Fruit fly (Drosophila melanogaster) whole organism, embryonic: ENCODE results near the gene Sas-4.

Experiments
- Atf-2 ChIP-seq: fragments of 200-800 bp; sonication (Bioruptor generic); optimal IDR thresholded peaks from 2 replicates; lab custom pipeline; 2016; ENCODE audit warnings: missing biosample characterization, missing genetic modification characterization
- Blimp-1 ChIP-seq: fragments of 200-800 bp; sonication (Bioruptor generic); optimal IDR thresholded peaks from 3 replicates; lab custom pipeline; 2018; ENCODE audit warnings: missing biosample characterization, missing genetic modification characterization, mild to moderate bottlenecking, moderate library complexity, missing genetic modification reagents
- Bteb2 ChIP-seq: fragments of 200-800 bp; sonication (Bioruptor generic); optimal IDR thresholded peaks from 2 replicates; lab custom pipeline; 2016; ENCODE audit warnings: missing biosample characterization, missing genetic modification characterization
- CG1024 ChIP-seq: fragments of 200-800 bp; sonication (Bioruptor generic); IDR thresholded peaks from 2 replicates; pipeline ENCODE4 v1.3.6; 2022; ENCODE audit warnings: missing biosample characterization, missing genetic modification characterization
- CG12219 ChIP-seq: fragments of 200-800 bp; sonication (Bioruptor generic); optimal IDR thresholded peaks from 3 replicates; lab custom pipeline; 2018; ENCODE audit warnings: missing biosample characterization, mild to moderate bottlenecking, missing genetic modification characterization
- CG13775 ChIP-seq: fragments of 200-800 bp; sonication (Bioruptor generic); optimal IDR thresholded peaks from 3 replicates; lab custom pipeline; 2017; ENCODE audit warnings: missing biosample characterization, mild to moderate bottlenecking, missing genetic modification characterization
- CG14050 ChIP-seq: fragments of 200-800 bp; sonication (Bioruptor generic); IDR thresholded peaks from 3 replicates; pipeline ENCODE4 v1.3.6; 2022; ENCODE audit warnings: missing biosample characterization, missing genetic modification characterization
- CG14710 ChIP-seq: fragments of 200-800 bp; sonication (Bioruptor generic); optimal IDR thresholded peaks from 3 replicates; lab custom pipeline; 2019; ENCODE audit warnings: missing biosample characterization, mild to moderate bottlenecking, missing genetic modification characterization, moderate library complexity
- CG17359 ChIP-seq: fragments of 200-800 bp; sonication (Bioruptor generic); optimal IDR thresholded peaks from 3 replicates; lab custom pipeline; 2018; ENCODE audit warnings: missing biosample characterization, mild to moderate bottlenecking, missing genetic modification characterization, moderate library complexity
- CG18599 ChIP-seq: fragments of 200-800 bp; sonication (Bioruptor generic); optimal IDR thresholded peaks from 3 replicates; lab custom pipeline; 2017; ENCODE audit warnings: missing biosample characterization, missing genetic modification characterization, mild to moderate bottlenecking, moderate library complexity, missing genetic modification reagents
- CG31365 ChIP-seq: fragments of 200-800 bp; sonication (Bioruptor generic); optimal IDR thresholded peaks from 2 replicates; lab custom pipeline; 2018; ENCODE audit warnings: missing biosample characterization, mild to moderate bottlenecking, missing genetic modification characterization
- CG6272 ChIP-seq: fragments of 200-800 bp; sonication (Bioruptor generic); IDR thresholded peaks from 2 replicates; pipeline ENCODE4 v1.3.6; 2022; ENCODE audit warnings: missing biosample characterization, missing genetic modification characterization
- CG6765 ChIP-seq: fragments of 200-800 bp; sonication (Bioruptor generic); optimal IDR thresholded peaks from 3 replicates; lab custom pipeline; 2017; ENCODE audit warnings: missing biosample characterization, mild to moderate bottlenecking, missing genetic modification characterization
- CG7372 ChIP-seq: fragments of 200-800 bp; sonication (Bioruptor generic); IDR thresholded peaks from 2 replicates; pipeline ENCODE4 v1.3.6; 2022; ENCODE audit warnings: missing biosample characterization, missing genetic modification characterization
- CG8388 ChIP-seq: fragments of 200-800 bp; sonication (Bioruptor generic); optimal IDR thresholded peaks from 2 replicates; lab custom pipeline; 2019; ENCODE audit warnings: missing biosample characterization, mild to moderate bottlenecking, missing genetic modification characterization, moderate library complexity
- CG8944 ChIP-seq: fragments of 200-800 bp; sonication (Bioruptor generic); optimal IDR thresholded peaks from 3 replicates; lab custom pipeline; 2016; ENCODE audit warnings: missing biosample characterization, missing genetic modification characterization
- CG9727 ChIP-seq: fragments of 200-800 bp; sonication (Bioruptor generic); optimal IDR thresholded peaks from 3 replicates; lab custom pipeline; 2017; ENCODE audit warnings: missing biosample characterization, mild to moderate bottlenecking, missing genetic modification characterization
- CTCF ChIP-seq: fragments of 200-800 bp; sonication (Bioruptor generic); optimal IDR thresholded peaks from 2 replicates; lab custom pipeline; 2017; ENCODE audit warnings: missing biosample characterization, mild to moderate bottlenecking, missing genetic modification characterization, moderate library complexity
- Dip2 ChIP-seq: fragments of 200-800 bp; sonication (Bioruptor generic); IDR thresholded peaks from 2 replicates; pipeline ENCODE4 v1.3.6; 2022; ENCODE audit warnings: missing biosample characterization, missing genetic modification characterization
- Dp ChIP-seq: fragments of 200-800 bp; sonication (Bioruptor generic); optimal IDR thresholded peaks from 2 replicates; lab custom pipeline; 2018; ENCODE audit warnings: missing biosample characterization, mild to moderate bottlenecking, missing genetic modification characterization, moderate library complexity
- H15 ChIP-seq: fragments of 200-800 bp; sonication (Bioruptor generic); IDR thresholded peaks from 3 replicates; pipeline ENCODE4 v1.3.6; 2022; ENCODE audit warnings: missing biosample characterization, missing genetic modification characterization
- HHEX ChIP-seq: fragments of 200-800 bp; sonication (Bioruptor generic); optimal IDR thresholded peaks from 3 replicates; lab custom pipeline; 2017; ENCODE audit warnings: missing biosample characterization, mild to moderate bottlenecking, missing genetic modification characterization, missing genetic modification reagents
- Mes4 ChIP-seq: fragments of 200-800 bp; sonication (Bioruptor generic); optimal IDR thresholded peaks from 2 replicates; lab custom pipeline; 2016; ENCODE audit warnings: missing biosample characterization, missing genetic modification characterization
- NC2α ChIP-seq: fragments of 200-800 bp; sonication (Bioruptor generic); optimal IDR thresholded peaks from 2 replicates; lab custom pipeline; 2016; ENCODE audit warnings: missing biosample characterization, missing genetic modification characterization
- Oaz ChIP-seq: fragments of 200-800 bp; sonication (Bioruptor generic); IDR thresholded peaks from 2 replicates; pipeline ENCODE4 v1.3.6; 2022; ENCODE audit warnings: missing biosample characterization, missing genetic modification characterization
- Rfx ChIP-seq: fragments of 200-800 bp; sonication (Bioruptor generic); IDR thresholded peaks from 2 replicates; pipeline ENCODE4 v1.3.6; 2022; ENCODE audit warnings: missing biosample characterization, missing genetic modification characterization
- Vsx1 ChIP-seq: fragments of 200-800 bp; sonication (Bioruptor generic); optimal IDR thresholded peaks from 2 replicates; lab custom pipeline; 2017; ENCODE audit warnings: missing biosample characterization, mild to moderate bottlenecking, missing genetic modification characterization, missing genetic modification reagents
- al ChIP-seq: fragments of 200-800 bp; sonication (Bioruptor generic); IDR thresholded peaks from 2 replicates; pipeline ENCODE4 v1.3.6; 2022; ENCODE audit warnings: missing biosample characterization, missing genetic modification characterization
- aop ChIP-seq: fragments of 200-800 bp; sonication (Bioruptor generic); IDR thresholded peaks from 2 replicates; pipeline ENCODE4 v1.3.6; 2022; ENCODE audit warnings: missing biosample characterization, missing genetic modification characterization
- bbx ChIP-seq: fragments of 200-800 bp; sonication (Bioruptor generic); IDR thresholded peaks from 2 replicates; pipeline ENCODE4 v1.3.6; 2022; ENCODE audit warnings: missing biosample characterization, missing genetic modification characterization; ENCODE audit not compliant: partially characterized antibody
- bigmax ChIP-seq: fragments of 200-800 bp; sonication (Bioruptor generic); optimal IDR thresholded peaks from 2 replicates; lab custom pipeline; 2018; ENCODE audit warnings: missing biosample characterization, mild to moderate bottlenecking, missing genetic modification characterization
- ci ChIP-seq: fragments of 200-800 bp; sonication (Bioruptor generic); IDR thresholded peaks from 3 replicates; pipeline ENCODE4 v1.3.6; 2022; ENCODE audit warnings: missing biosample characterization, missing genetic modification characterization
- croc ChIP-seq: fragments of 200-800 bp; sonication (Bioruptor generic); conservative IDR thresholded peaks from 3 replicates; pipeline ENCODE4 v1.3.6; 2022; ENCODE audit warnings: missing biosample characterization, missing genetic modification characterization
- crp ChIP-seq, 2 experiments: fragments of 200-800 bp; sonication (Bioruptor generic); optimal IDR thresholded peaks; 2 replicates in 1 of 2; 3 replicates in 1 of 2; lab custom pipeline; 2017; ENCODE audit warnings: missing biosample characterization in 2 of 2, missing genetic modification characterization in 2 of 2, mild to moderate bottlenecking in 1 of 2, moderate library complexity in 1 of 2
- cwo ChIP-seq: fragments of 200-800 bp; sonication (Bioruptor generic); optimal IDR thresholded peaks from 3 replicates; lab custom pipeline; 2017; ENCODE audit warnings: missing biosample characterization, missing genetic modification characterization, mild to moderate bottlenecking, moderate library complexity, missing genetic modification reagents
- gem ChIP-seq: fragments of 200-800 bp; sonication (Bioruptor generic); optimal IDR thresholded peaks from 2 replicates; lab custom pipeline; 2019; ENCODE audit warnings: missing biosample characterization, mild to moderate bottlenecking, missing genetic modification characterization, moderate library complexity
- gsb-n ChIP-seq: fragments of 200-800 bp; sonication (Bioruptor generic); optimal IDR thresholded peaks from 3 replicates; lab custom pipeline; 2018; ENCODE audit warnings: missing biosample characterization, mild to moderate bottlenecking, missing genetic modification characterization
- lab ChIP-seq: fragments of 200-800 bp; sonication (Bioruptor generic); optimal IDR thresholded peaks from 3 replicates; lab custom pipeline; 2017; ENCODE audit warnings: missing biosample characterization, missing genetic modification characterization, mild to moderate bottlenecking, moderate library complexity, missing genetic modification reagents
- lbe ChIP-seq: fragments of 200-800 bp; sonication (Bioruptor generic); optimal IDR thresholded peaks from 2 replicates; lab custom pipeline; 2016; ENCODE audit warnings: missing biosample characterization, mild to moderate bottlenecking, missing genetic modification characterization
- mirr ChIP-seq: fragments of 200-800 bp; sonication (Bioruptor generic); optimal IDR thresholded peaks from 3 replicates; lab custom pipeline; 2018; ENCODE audit warnings: missing biosample characterization, mild to moderate bottlenecking, missing genetic modification characterization
- nerfin-2 ChIP-seq: fragments of 200-800 bp; sonication (Bioruptor generic); IDR thresholded peaks from 2 replicates; pipeline ENCODE4 v1.3.6; 2022; ENCODE audit warnings: missing biosample characterization, missing genetic modification characterization; ENCODE audit not compliant: partially characterized antibody
- nom ChIP-seq: fragments of 200-800 bp; sonication (Bioruptor generic); optimal IDR thresholded peaks from 2 replicates; lab custom pipeline; 2017; ENCODE audit warnings: missing biosample characterization, missing genetic modification characterization, mild to moderate bottlenecking, moderate library complexity, missing genetic modification reagents
- odd ChIP-seq: fragments of 200-800 bp; sonication (Bioruptor generic); optimal IDR thresholded peaks from 2 replicates; lab custom pipeline; 2017; ENCODE audit warnings: missing biosample characterization, mild to moderate bottlenecking, missing genetic modification characterization
- pho ChIP-seq: fragments of 200-800 bp; sonication (Bioruptor generic); optimal IDR thresholded peaks from 2 replicates; lab custom pipeline; 2016; ENCODE audit warnings: missing biosample characterization, missing genetic modification characterization
- ranshi ChIP-seq: fragments of 200-800 bp; sonication (Bioruptor generic); IDR thresholded peaks from 2 replicates; pipeline ENCODE4 v1.3.6; 2022; ENCODE audit warnings: missing biosample characterization, missing genetic modification characterization
- ro ChIP-seq: fragments of 200-800 bp; sonication (Bioruptor generic); IDR thresholded peaks from 2 replicates; pipeline ENCODE4 v1.3.6; 2022; ENCODE audit warnings: missing biosample characterization, missing genetic modification characterization
- stwl ChIP-seq: fragments of 200-800 bp; sonication (Bioruptor generic); optimal IDR thresholded peaks from 3 replicates; lab custom pipeline; 2018; ENCODE audit warnings: missing biosample characterization, mild to moderate bottlenecking, missing genetic modification characterization, moderate library complexity
- tgo ChIP-seq: fragments of 200-800 bp; sonication (Bioruptor generic); IDR thresholded peaks from 3 replicates; pipeline ENCODE4 v1.3.6; 2022; ENCODE audit warnings: missing biosample characterization, missing genetic modification characterization

Gene Sas-4

dm6 chr3R:7108589-7109312 lies 42.4 kb upstream of the Sas-4 start (continued):
- no peak for TF ChIP-seq ci (GFP tag; lab: Robert Waterston, UW)
- TF ChIP-seq aop (GFP tag; lab: Robert Waterston, UW) = no peak
- peak; percentile 50 for TF ChIP-seq CTCF
- no peak for TF ChIP-seq bbx (GFP tag; lab: Robert Waterston, UW)
- TF ChIP-seq gem = peak; percentile 97
- TF ChIP-seq CG17359 = peak; percentile 98
- TF ChIP-seq CG14050 (GFP tag; lab: Robert Waterston, UW) = no peak
- TF ChIP-seq CG12219 (GFP tag; lab: Kevin White, UChicago) = peak; percentile 90
- TF ChIP-seq CG14710 (tag; lab: Kevin White, UChicago) = peak; percentile 98
- TF ChIP-seq mirr (GFP tag; lab: Kevin White, UChicago) = no peak
- peak; percentile 69 for TF ChIP-seq cwo (GFP tag; lab: Kevin White, UChicago)
- peak; percentile 85 for TF ChIP-seq HHEX
- TF ChIP-seq nom (GFP tag; lab: Kevin White, UChicago) = peak; percentile 62
- no peak for TF ChIP-seq H15
- TF ChIP-seq ranshi = no peak
- peak; percentile 84 for TF ChIP-seq Bteb2 (GFP tag; lab: Kevin White, UChicago)
- TF ChIP-seq stwl = peak; percentile 76
- TF ChIP-seq bigmax (GFP tag; lab: Kevin White, UChicago) = no peak
- TF ChIP-seq croc (GFP tag; lab: Robert Waterston, UW) = peak; percentile 97
- TF ChIP-seq Oaz (GFP tag; lab: Robert Waterston, UW) = no peak
- peak; percentile 94 for TF ChIP-seq CG13775
- peak; percentile 68 for TF ChIP-seq pho
- TF ChIP-seq nerfin-2 (GFP tag; lab: Robert Waterston, UW) = no peak
- no peak for TF ChIP-seq al
- TF ChIP-seq CG8388 (GFP tag; lab: Kevin White, UChicago) = peak; percentile 97
- peak; percentile 93 for TF ChIP-seq Mes4 (GFP tag; lab: Kevin White, UChicago)
- TF ChIP-seq tgo = no peak
- peak; percentile 88 for TF ChIP-seq NC2α
- peak; percentile 98 for TF ChIP-seq gsb-n
- no peak for TF ChIP-seq CG1024 (GFP tag; lab: Robert Waterston, UW)
- TF ChIP-seq Rfx (GFP tag; lab: Robert Waterston, UW) = no peak
- TF ChIP-seq crp (GFP tag; optimal IDR thresholded peaks at IDR 0.05; lab: Kevin White, UChicago) = peak; percentile 41 to 60
- no peak for TF ChIP-seq Dp (GFP tag; lab: Kevin White, UChicago)
- TF ChIP-seq Blimp-1 = peak; percentile 98
- no peak for TF ChIP-seq CG6765 (GFP tag; lab: Kevin White, UChicago)
- TF ChIP-seq CG31365 (tag; lab: Kevin White, UChicago) = peak; percentile 69
- no peak for TF ChIP-seq Dip2 (GFP tag; lab: Robert Waterston, UW)
- peak; percentile 98 for TF ChIP-seq CG9727 (GFP tag; lab: Kevin White, UChicago)
- peak; percentile 90 for TF ChIP-seq CG8944 (GFP tag; lab: Kevin White, UChicago)
- peak; percentile 86 for TF ChIP-seq odd (GFP tag; lab: Kevin White, UChicago)
- TF ChIP-seq CG6272 (GFP tag; lab: Robert Waterston, UW) = peak; percentile 86
- peak; percentile 70 for TF ChIP-seq Vsx1 (GFP tag; lab: Kevin White, UChicago)
- TF ChIP-seq CG18599 (GFP tag; lab: Kevin White, UChicago) = peak; percentile 86
- peak; percentile 85 for TF ChIP-seq lab (GFP tag; lab: Kevin White, UChicago)
- TF ChIP-seq lbe (GFP tag; lab: Kevin White, UChicago) = peak; percentile 90
- no peak for TF ChIP-seq CG7372 (GFP tag; lab: Robert Waterston, UW)
- TF ChIP-seq ro (GFP tag; lab: Robert Waterston, UW) = no peak
- peak; percentile 94 for TF ChIP-seq Atf-2
